Worm (Caenorhabditis elegans): ENCODE results near the gene E02H9.1.

The E02H9.1 gene

DNA sequence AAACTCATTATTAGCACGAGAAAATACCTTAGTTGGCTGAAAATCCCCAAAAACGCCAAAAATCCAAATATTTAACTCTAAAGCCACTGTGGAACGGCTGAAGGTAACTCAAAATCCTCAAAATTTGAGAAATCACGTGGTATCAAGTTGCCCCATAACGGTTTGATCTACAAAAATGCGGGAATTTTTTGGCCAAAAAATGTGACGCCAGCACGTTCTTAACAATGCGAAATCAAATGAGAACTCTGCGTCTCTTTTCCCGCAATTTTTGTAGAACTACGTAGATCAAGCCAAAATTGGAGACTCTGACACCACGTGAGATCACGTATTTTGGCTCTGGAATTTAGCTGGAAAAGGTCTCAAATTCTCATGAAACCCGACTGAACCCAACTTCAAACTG lies 6.5 kb downstream of the E02H9.1 start:
- TF ChIP-seq sptf-1 (tag; optimal IDR thresholded peaks at IDR 0.05) (no peak), unc-120 (tag; optimal IDR thresholded peaks at IDR 0.05; ENCODE audit: poor library complexity, severe bottlenecking) (no peak), elt-1 (tag; optimal IDR thresholded peaks at IDR 0.05; ENCODE audit: borderline replicate concordance, insufficient read depth) (no peak), unc-39 (tag; optimal IDR thresholded peaks at IDR 0.05) (no peak), flh-1 (GFP tag; optimal IDR thresholded peaks at IDR 0.05) (no peak), unc-62 (GFP tag; optimal IDR thresholded peaks at IDR 0.05) (no peak), mls-2 (tag; optimal IDR thresholded peaks at IDR 0.05) (no peak), tbx-8 (GFP tag; optimal IDR thresholded peaks at IDR 0.05) (no peak), zip-8 (tag; optimal IDR thresholded peaks at IDR 0.05) (no peak), ceh-39 (tag; optimal IDR thresholded peaks at IDR 0.05) (no peak), nhr-12 (tag; optimal IDR thresholded peaks at IDR 0.05) (no peak), ceh-83 (GFP tag; optimal IDR thresholded peaks at IDR 0.05) (no peak), lsy-2 (tag; optimal IDR thresholded peaks at IDR 0.05) (no peak), drap-1 (GFP tag; optimal IDR thresholded peaks at IDR 0.05) (no peak), M03D4.4 (tag; optimal IDR thresholded peaks at IDR 0.05) (no peak)

DNA sequence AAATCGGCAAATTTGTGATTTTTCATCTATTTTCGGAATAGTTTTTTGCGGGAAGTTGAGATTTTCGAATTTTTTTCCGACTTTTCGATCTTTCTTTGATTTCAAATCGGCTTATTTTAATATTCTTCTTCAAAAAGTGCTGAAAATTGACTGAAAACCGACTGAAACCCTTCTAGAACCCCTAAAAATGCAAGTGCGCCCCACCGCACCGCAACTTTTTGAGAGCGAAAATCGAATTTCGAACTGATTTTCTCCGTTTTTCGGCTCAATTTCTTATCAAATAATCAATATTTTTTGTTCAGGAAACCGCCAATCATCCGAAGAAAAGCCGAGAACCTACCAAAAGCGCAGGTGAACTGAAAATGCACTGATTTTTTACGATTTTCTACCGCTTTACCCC lies 9.0 kb downstream of the E02H9.1 start:
- no peak for TF ChIP-seq mls-2 (tag; optimal IDR thresholded peaks at IDR 0.05)
- TF ChIP-seq elt-3 (tag; optimal IDR thresholded peaks at IDR 0.05) = no peak
- no peak for TF ChIP-seq ham-2 (GFP tag; optimal IDR thresholded peaks at IDR 0.05)

DNA sequence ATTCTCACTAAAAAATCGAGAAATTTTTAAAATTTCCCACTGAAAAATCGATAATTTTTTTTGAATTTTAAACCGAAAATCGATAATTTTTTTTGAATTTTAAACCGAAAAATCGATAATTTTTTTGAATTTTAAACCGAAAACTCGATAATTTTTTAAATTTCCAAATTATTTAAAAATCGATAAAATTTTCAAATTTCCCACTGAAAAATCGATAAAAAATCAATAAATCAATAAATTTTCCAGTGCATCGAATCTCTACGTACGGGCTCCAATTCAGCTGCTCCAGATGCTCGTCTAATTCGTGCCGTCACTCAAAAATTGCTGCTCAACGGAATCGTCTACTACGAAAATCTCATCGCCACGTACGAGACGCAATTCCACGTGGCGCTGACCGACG lies 10.3 kb downstream of the E02H9.1 start:
- TF ChIP-seq ceh-83 (GFP tag; optimal IDR thresholded peaks at IDR 0.05) = no peak
- no peak for TF ChIP-seq elt-1 (tag; optimal IDR thresholded peaks at IDR 0.05; ENCODE audit: borderline replicate concordance, insufficient read depth)
- no peak for TF ChIP-seq flh-1 (GFP tag; optimal IDR thresholded peaks at IDR 0.05)
- no peak for TF ChIP-seq sptf-1 (tag; optimal IDR thresholded peaks at IDR 0.05)
- TF ChIP-seq nhr-28 (tag; optimal IDR thresholded peaks at IDR 0.05) = no peak
- no peak for TF ChIP-seq ces-1 (GFP tag; optimal IDR thresholded peaks at IDR 0.05)
- TF ChIP-seq pha-4 (tag; optimal IDR thresholded peaks at IDR 0.05) = no peak
- no peak for TF ChIP-seq zip-8 (tag; optimal IDR thresholded peaks at IDR 0.05)
- no peak for TF ChIP-seq hlh-1 (tag; optimal IDR thresholded peaks at IDR 0.05)
- TF ChIP-seq elt-3 (tag; optimal IDR thresholded peaks at IDR 0.05) = no peak
- no peak for TF ChIP-seq ceh-43 (GFP tag; optimal IDR thresholded peaks at IDR 0.05)
- TF ChIP-seq M03D4.4 (tag; optimal IDR thresholded peaks at IDR 0.05) = no peak

DNA sequence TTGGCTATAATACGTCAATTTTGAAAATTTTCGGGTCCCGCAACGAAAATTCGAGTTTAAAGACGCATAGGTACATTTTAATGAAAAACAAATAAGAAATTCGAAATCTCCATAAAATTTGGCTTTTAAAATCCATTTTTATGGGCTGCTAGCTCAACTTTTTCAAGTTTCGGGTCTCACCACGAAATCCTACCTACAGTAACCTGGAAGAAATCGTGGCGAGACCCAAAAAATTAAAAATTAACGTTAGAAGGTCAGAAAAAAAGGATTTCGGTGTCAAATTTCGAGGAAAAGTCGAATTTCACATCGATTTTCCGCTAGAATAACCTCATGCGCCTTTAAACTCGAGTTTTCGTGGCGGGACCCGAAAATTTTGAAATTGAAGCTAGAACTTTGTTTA lies 13.9 kb downstream of the E02H9.1 start:
- peak; percentile 78 for TF ChIP-seq lsy-2 (tag; optimal IDR thresholded peaks at IDR 0.05)
- no peak for TF ChIP-seq nhr-12 (tag; optimal IDR thresholded peaks at IDR 0.05)
- TF ChIP-seq lin-13 (tag; optimal IDR thresholded peaks at IDR 0.05) = peak; percentile 60

DNA sequence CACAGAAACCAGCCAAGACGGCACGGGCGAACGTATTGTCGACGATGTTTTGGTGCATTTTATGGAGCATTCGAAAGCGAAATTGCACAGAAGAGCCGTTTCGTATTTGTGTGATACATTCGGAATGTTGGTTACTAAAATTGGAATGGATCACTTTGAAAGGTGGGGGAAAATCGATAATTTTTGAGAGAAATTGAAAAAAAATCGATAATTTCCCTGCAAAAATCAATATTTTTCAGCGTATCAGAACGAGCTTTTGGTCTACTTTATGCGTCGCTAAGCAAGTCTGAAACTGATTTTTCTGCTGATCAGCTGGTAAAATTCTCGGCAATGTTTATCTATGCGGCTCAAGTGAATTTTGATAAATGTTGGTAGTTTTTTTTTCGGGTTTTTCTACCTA lies 14.5 kb downstream of the E02H9.1 start:
- TF ChIP-seq lin-32 (GFP tag; optimal IDR thresholded peaks at IDR 0.05) (no peak), nhr-12 (tag; optimal IDR thresholded peaks at IDR 0.05) (no peak), pha-4 (tag; optimal IDR thresholded peaks at IDR 0.05) (no peak), nhr-76 (tag; optimal IDR thresholded peaks at IDR 0.05) (no peak)

DNA sequence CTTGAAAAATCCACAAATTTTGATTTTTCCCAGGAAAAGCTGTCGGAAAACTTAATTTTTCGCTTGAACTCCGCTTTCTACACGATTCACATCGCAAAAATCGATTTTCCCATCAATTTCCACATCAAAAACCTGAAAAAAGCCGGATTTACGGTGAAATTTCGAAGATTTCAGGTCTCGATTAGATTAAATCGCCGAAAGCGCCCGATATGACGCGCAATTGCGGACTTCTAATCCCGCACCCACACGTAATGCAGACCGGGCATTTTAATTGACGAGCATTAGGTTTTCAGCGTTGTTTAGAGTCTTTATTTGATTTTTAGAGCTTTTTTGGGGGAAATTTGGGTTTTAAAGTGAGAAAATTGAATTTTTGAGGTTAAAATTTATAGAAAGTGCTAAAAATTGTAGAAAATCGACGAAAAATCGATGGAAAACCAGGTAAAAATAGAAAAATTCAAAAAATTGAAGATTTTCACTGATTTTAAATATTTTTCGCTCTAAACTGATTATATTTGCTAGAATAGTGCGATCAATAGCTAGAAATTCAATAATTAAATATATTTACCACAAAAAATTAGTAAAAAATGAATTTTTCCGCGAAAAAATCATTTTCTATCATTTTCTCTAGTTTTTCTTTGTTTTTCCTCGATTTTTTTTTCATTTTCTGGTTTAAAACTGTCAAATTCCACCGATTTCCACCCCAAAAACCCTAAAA lies 18.9 kb downstream of the E02H9.1 start, which contains the start of gene Y54F10AL.1:
Y54F10AL.1 (plus strand) TSS at position 665 of the 715 bp plus-strand sequence.
- TF ChIP-seq pha-4 (tag; optimal IDR thresholded peaks at IDR 0.05) = no peak
- TF ChIP-seq mep-1 (tag; optimal IDR thresholded peaks at IDR 0.05) = peak; percentile 10
- TF ChIP-seq ham-2 (GFP tag; optimal IDR thresholded peaks at IDR 0.05) = no peak
- TF ChIP-seq sem-2 (GFP tag; optimal IDR thresholded peaks at IDR 0.05) = no peak
- TF ChIP-seq M03D4.4 (tag; optimal IDR thresholded peaks at IDR 0.05) = no peak
- TF ChIP-seq lsy-2 (tag; optimal IDR thresholded peaks at IDR 0.05) = peak; percentile 5
- peak; percentile 43 for TF ChIP-seq lin-13 (tag; optimal IDR thresholded peaks at IDR 0.05)
- TF ChIP-seq mab-5 (tag; optimal IDR thresholded peaks at IDR 0.05) = no peak
- TF ChIP-seq ceh-39 (tag; optimal IDR thresholded peaks at IDR 0.05) = no peak
- TF ChIP-seq elt-1 (tag; optimal IDR thresholded peaks at IDR 0.05; ENCODE audit: borderline replicate concordance, insufficient read depth) = peak; percentile 75
- TF ChIP-seq ces-1 (GFP tag; optimal IDR thresholded peaks at IDR 0.05) = peak; percentile 88

Measured in whole organism, mixed stage, embryonic.